Worm (Caenorhabditis elegans) whole organism, L4/young adult: Measurements from ENCODE around the gene C07A9.10.

Experiments used
- W03F9.2 ChIP-seq: fragments of 150-350 bp; optimal IDR thresholded peaks from 2 replicates; lab custom pipeline; 2014; ENCODE audit warnings: missing biosample characterization, missing genetic modification characterization
- dao-5 ChIP-seq: sonication (generic microtip); optimal IDR thresholded peaks from 2 replicates; lab custom pipeline; 2016; ENCODE audit warnings: missing genotype, missing genetic modification characterization, moderate library complexity, missing compliant biosample characterization

DNA sequence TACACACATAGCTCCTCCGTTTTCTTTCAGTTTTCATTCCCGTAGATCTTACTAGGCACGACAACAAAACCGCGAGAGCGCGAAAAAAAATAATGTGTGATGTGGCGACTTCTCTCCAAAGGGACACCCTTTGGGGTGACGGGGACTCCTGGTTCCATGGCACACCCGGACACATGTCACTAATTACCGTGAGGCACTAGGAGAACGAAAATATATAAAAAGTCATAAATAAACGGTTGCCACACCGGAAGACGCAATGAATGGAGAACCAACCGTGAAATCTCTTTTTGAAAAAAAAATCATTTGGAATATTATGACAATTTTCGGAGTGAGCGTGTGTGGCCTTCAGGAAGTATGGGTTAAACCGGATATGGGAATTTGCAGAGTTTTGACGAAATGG lies 44.5 kb upstream of the C07A9.10 start:
- TF ChIP-seq W03F9.2 (tag; lab: Kevin White, UChicago) (no peak), dao-5 (no peak)
